Fruit fly (Drosophila melanogaster): ENCODE measurements around the gene Cpr76Ba.

dm6 chr3L:19486398-19486797, 31.7 kb downstream of the Cpr76Ba start, which contains the start of gene brv1:
- TF ChIP-seq svp (GFP tag) = no peak
- TF ChIP-seq fd85E (GFP tag; optimal IDR thresholded peaks at IDR 0.05) = no peak
- TF ChIP-seq pdm3 (GFP tag; optimal IDR thresholded peaks at IDR 0.05) = no peak
- no peak for TF ChIP-seq Smox (GFP tag; optimal IDR thresholded peaks at IDR 0.05)
- TF ChIP-seq CG32006 (GFP tag; optimal IDR thresholded peaks at IDR 0.05) = no peak
- TF ChIP-seq esn (GFP tag; optimal IDR thresholded peaks at IDR 0.05) = no peak

All from whole organism, prepupa.